Worm (Caenorhabditis elegans): ENCODE measurements around the gene nhr-254.

Gene nhr-254

DNA sequence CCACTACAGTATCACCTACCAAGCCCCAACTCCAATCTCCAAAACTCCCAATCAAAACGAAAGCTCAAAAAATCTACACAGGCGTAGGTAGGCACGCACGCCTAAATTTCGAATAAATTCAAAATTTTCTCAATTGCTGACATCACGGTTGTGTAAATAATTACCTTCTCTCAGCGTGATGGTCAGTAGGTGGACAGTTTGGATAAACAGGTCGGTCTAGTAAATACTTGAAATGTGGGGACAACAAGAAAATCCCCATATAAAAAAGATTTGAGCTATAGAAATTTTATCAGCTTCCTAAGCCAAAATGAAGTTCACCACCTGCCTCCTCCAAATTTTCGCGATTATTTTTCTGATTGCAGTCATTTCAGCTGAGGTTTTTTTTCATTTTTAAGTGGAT lies 45.7 kb downstream of the nhr-254 start, which contains the start of gene B0554.1:
Gene B0554.1 (plus strand): TSS at position 301 of the 400 bp plus-strand sequence.
- no peak for TF ChIP-seq ama-1 (optimal IDR thresholded peaks at IDR 0.05)
- no peak for TF ChIP-seq cey-2 (tag; optimal IDR thresholded peaks at IDR 0.05; ENCODE audit: borderline replicate concordance, insufficient read depth)
- no peak for TF ChIP-seq F10B5.3 (tag; optimal IDR thresholded peaks at IDR 0.05)
- no peak for TF ChIP-seq ZK546.5 (tag; optimal IDR thresholded peaks at IDR 0.05)
- no peak for TF ChIP-seq sdz-12 (GFP tag; optimal IDR thresholded peaks at IDR 0.05)
- no peak for TF ChIP-seq nhr-11 (tag; optimal IDR thresholded peaks at IDR 0.05)
- no peak for TF ChIP-seq mes-2 (tag; optimal IDR thresholded peaks at IDR 0.05; ENCODE audit: poor library complexity, severe bottlenecking)
- no peak for TF ChIP-seq lin-15B (tag; optimal IDR thresholded peaks at IDR 0.05)
- no peak for TF ChIP-seq pqm-1 (tag; optimal IDR thresholded peaks at IDR 0.05)
- no peak for TF ChIP-seq nhr-6 (tag; optimal IDR thresholded peaks at IDR 0.05)
- TF ChIP-seq Y48G9A.11 (GFP tag; IDR thresholded peaks at IDR 0.05): no peak
- TF ChIP-seq lin-38 (GFP tag; IDR thresholded peaks at IDR 0.05): no peak

DNA sequence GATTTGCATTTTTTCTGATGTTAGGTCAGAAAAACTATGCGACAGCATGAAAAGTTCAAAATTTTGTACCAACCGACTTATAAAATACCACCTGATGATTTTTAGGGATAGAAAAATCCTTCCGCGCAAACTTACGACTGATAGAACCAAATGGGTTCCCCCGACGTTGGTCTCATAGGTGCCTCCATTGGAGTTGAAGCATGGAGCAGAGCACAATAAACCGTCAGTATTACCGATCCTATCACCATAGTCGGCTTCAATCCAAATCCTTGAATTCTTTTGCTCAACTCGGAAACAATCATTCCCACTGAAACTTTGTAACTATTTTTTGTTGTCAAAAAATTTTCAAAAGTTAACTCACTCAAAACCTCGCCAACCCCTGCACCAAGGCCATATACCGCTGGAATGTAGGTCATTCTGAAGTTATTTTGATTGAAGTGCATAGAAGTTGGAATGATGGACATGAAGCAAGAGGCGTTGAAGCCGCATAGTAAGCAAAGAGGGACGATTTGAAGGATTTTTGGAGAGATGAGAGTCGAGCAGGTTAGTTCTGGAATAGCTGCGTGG lies 46.8 kb downstream of the nhr-254 start:
- TF ChIP-seq dpl-1 (GFP tag; optimal IDR thresholded peaks at IDR 0.05): no peak
- TF ChIP-seq unc-62 (GFP tag; optimal IDR thresholded peaks at IDR 0.05 in 1 of 2): peak in 1 of 2 experiments; percentile 90
- TF ChIP-seq unc-62 (tag; optimal IDR thresholded peaks at IDR 0.05): no peak
- TF ChIP-seq aha-1 (tag): peak; percentile 92

DNA sequence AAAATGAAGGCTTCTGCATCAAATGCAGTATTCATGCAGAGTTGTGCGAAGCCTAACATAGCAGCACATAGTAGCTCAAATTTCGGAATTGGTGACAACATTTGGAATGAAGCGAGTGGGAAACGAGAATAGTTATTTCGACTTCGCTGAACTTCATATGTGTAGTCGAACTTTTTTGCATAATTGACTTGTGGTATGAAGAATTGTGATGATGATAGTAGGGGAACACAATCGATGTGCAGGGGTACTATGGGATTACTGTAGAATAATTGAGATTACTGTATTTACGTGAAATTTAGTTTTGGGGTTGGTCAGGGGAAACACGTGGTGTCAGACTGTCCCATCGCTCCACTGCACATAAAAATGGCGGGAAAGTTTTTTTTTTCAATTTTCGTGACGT lies 48.5 kb downstream of the nhr-254 start, which contains the start of gene B0554.7:
Gene B0554.7 (minus strand): TSS at position 101 of the 400 bp plus-strand sequence.
- TF ChIP-seq aha-1 (tag) (peak; percentile 13), snpc-1.2 (GFP tag; IDR thresholded peaks at IDR 0.05) (no peak), ama-1 (optimal IDR thresholded peaks at IDR 0.05) (no peak)

DNA sequence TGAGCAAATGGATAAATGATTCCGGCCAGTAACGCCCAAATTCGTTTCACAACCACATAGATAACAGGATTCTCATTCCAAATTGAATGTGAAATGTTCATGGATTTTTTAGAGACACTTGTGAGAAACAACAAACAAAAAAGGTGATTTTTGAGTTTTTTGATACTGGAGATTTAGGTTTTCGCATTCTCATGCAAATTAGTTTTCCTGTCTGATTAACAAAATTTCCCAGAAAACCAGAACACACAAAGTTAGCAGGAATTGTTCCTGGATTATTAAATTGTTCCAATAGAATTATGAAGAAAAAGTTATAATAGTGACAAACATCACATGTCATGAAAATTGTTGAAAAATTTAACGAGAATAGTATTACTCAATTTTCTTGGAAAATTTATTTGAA lies 50.8 kb downstream of the nhr-254 start, which contains the start of gene srh-33:
Gene srh-33 (minus strand): TSS at position 101 of the 400 bp plus-strand sequence.
- no peak for TF ChIP-seq daf-8 (GFP tag; IDR thresholded peaks at IDR 0.05)
- TF ChIP-seq zip-11 (GFP tag; IDR thresholded peaks at IDR 0.05): no peak
- no peak for TF ChIP-seq ceh-20 (GFP tag; IDR thresholded peaks at IDR 0.05)
- no peak for TF ChIP-seq D1046.2 (GFP tag; IDR thresholded peaks at IDR 0.05)
- no peak for TF ChIP-seq hmg-1.1 (GFP tag; IDR thresholded peaks at IDR 0.05)
- TF ChIP-seq jun-1 (tag; optimal IDR thresholded peaks at IDR 0.05): no peak
- no peak for TF ChIP-seq nhr-11 (tag; optimal IDR thresholded peaks at IDR 0.05)
- no peak for TF ChIP-seq mdl-1 (tag; optimal IDR thresholded peaks at IDR 0.05)
- no peak for TF ChIP-seq zfp-3 (GFP tag; conservative IDR thresholded peaks at IDR 0.05)
- TF ChIP-seq rbr-2 (tag; optimal IDR thresholded peaks at IDR 0.05): no peak
- no peak for TF ChIP-seq nhr-42 (GFP tag; IDR thresholded peaks at IDR 0.05)
- no peak for TF ChIP-seq lin-1 (GFP tag; IDR thresholded peaks at IDR 0.05)
- TF ChIP-seq lsy-2 (tag; optimal IDR thresholded peaks at IDR 0.05): no peak
- no peak for TF ChIP-seq set-16 (GFP tag; IDR thresholded peaks at IDR 0.05)
- TF ChIP-seq zfp-2 (tag; optimal IDR thresholded peaks at IDR 0.05): no peak
- no peak for TF ChIP-seq mdt-29 (GFP tag; IDR thresholded peaks at IDR 0.05)
- TF ChIP-seq nhr-48 (tag; optimal IDR thresholded peaks at IDR 0.05): no peak
- no peak for TF ChIP-seq egl-27 (tag; optimal IDR thresholded peaks at IDR 0.05)
